Fruit fly (Drosophila melanogaster): ENCODE measurements around the gene Tsen34.

DNA sequence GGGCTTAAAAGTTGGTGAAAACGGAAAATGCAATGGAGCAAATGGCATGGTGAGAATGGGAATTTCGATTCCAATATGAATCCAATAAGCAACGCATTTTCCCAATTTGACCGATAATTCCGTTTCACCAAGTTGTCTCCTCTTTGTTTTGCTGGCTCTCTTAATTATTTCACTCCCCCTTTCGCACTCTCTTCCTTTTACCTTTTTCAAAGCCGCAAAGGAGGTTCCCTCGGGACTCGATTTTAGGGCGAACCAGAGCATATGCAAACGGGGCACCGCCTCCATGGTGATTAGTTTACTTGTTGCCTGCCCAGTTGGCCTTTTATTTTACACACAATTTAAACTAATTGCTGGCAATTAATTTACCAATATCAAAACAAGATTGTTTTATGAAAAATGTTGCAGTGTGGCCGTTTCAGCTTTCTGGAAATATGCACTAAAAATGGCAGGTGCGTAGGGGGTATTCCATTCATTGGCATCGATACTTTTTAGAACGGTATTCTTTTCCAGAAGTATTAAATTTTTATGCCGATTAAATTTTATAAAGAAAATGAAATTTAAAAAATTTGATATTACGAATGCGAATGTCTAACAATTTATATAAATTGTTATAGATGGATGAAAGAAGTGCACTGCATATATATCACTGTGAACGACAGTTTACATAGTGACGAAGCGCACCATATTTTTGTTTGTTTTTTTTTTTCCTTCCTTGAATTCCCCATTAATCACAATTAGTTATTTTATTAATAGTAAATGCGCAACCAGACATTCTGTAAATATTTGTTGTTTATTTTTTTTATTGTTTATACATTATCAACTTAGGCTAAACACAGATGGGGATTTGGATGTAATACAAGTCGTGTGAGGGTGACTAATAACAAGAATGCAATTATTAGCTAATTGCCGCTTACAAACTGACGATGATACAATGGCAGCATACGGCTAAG lies 14.3 kb upstream of the Tsen34 start, which contains the start of gene mop:
- no peak for TF ChIP-seq Sox102F (GFP tag; optimal IDR thresholded peaks at IDR 0.05)
- peak; percentile 76 for TF ChIP-seq svp (GFP tag)
- TF ChIP-seq ss (GFP tag; optimal IDR thresholded peaks at IDR 0.05), result no peak
- TF ChIP-seq CG31627 (GFP tag; optimal IDR thresholded peaks at IDR 0.05), result peak; percentile 19
- TF ChIP-seq CG9139 (GFP tag; optimal IDR thresholded peaks at IDR 0.05), result no peak
- TF ChIP-seq Smox (GFP tag; optimal IDR thresholded peaks at IDR 0.05), result no peak
- peak; percentile 32 for TF ChIP-seq CG6854 (GFP tag; optimal IDR thresholded peaks at IDR 0.05)
- no peak for TF ChIP-seq CG10631 (GFP tag; optimal IDR thresholded peaks at IDR 0.05)
- TF ChIP-seq CG4318 (GFP tag; optimal IDR thresholded peaks at IDR 0.05), result no peak
- TF ChIP-seq Hr39 (GFP tag; optimal IDR thresholded peaks at IDR 0.05), result no peak
- TF ChIP-seq CG3919 (GFP tag; optimal IDR thresholded peaks at IDR 0.05), result no peak
- no peak for TF ChIP-seq CG34406 (GFP tag; optimal IDR thresholded peaks at IDR 0.05)
